Worm (Caenorhabditis elegans): Measurements from ENCODE around the gene Y37D8A.29.

Gene Y37D8A.29

ce11 chrIII:12891580-12891979, at the start of gene Y37D8A.29, which contains the start of gene unc-71:
Y37D8A.29 (minus strand) TSS chrIII:12891680.
unc-71 (minus strand) TSS chrIII:12891738.
- TF ChIP-seq hnd-1 (tag; optimal IDR thresholded peaks at IDR 0.05) = no peak
- no peak for TF ChIP-seq ceh-36 (tag; optimal IDR thresholded peaks at IDR 0.05)

ce11 chrIII:12934417-12934816, 42.9 kb upstream of the Y37D8A.29 start, which contains the start of gene epg-3:
epg-3 (plus strand) TSS chrIII:12934717.
- TF ChIP-seq ceh-13 (GFP tag; optimal IDR thresholded peaks at IDR 0.05) = no peak
- TF ChIP-seq tra-4 (tag; optimal IDR thresholded peaks at IDR 0.05) = no peak
- TF ChIP-seq aly-1 (tag; optimal IDR thresholded peaks at IDR 0.05) = no peak
- no peak for TF ChIP-seq hnd-1 (tag; optimal IDR thresholded peaks at IDR 0.05)
- TF ChIP-seq pes-1 (GFP tag; IDR thresholded peaks at IDR 0.05) = no peak
- TF ChIP-seq hmg-4 (GFP tag; optimal IDR thresholded peaks at IDR 0.05) = no peak
- no peak for TF ChIP-seq B0310.2 (tag; optimal IDR thresholded peaks at IDR 0.05)
- TF ChIP-seq ets-7 (tag; optimal IDR thresholded peaks at IDR 0.05) = no peak
- no peak for TF ChIP-seq tbx-11 (GFP tag; IDR thresholded peaks at IDR 0.05)
- no peak for TF ChIP-seq hmbx-1 (tag; optimal IDR thresholded peaks at IDR 0.05)
- no peak for TF ChIP-seq tbx-37 (GFP tag; conservative IDR thresholded peaks at IDR 0.05)
- TF ChIP-seq ama-1 (optimal IDR thresholded peaks at IDR 0.05) = no peak
- no peak for TF ChIP-seq sea-1 (GFP tag; conservative IDR thresholded peaks at IDR 0.05)
- no peak for TF ChIP-seq flt-1 (GFP tag; IDR thresholded peaks at IDR 0.05)
- TF ChIP-seq scrt-1 (GFP tag; IDR thresholded peaks at IDR 0.05) = no peak

- TF ChIP-seq tbx-11 (GFP tag; IDR thresholded peaks at IDR 0.05) (no peak), aly-1 (tag; optimal IDR thresholded peaks at IDR 0.05) (no peak), ama-1 (optimal IDR thresholded peaks at IDR 0.05) (no peak), ceh-13 (GFP tag; optimal IDR thresholded peaks at IDR 0.05) (no peak)
Observed at ce11 chrIII:12932776-12933175, 41.3 kb upstream of the Y37D8A.29 start.

- TF ChIP-seq pes-1 (GFP tag; IDR thresholded peaks at IDR 0.05) = no peak
- TF ChIP-seq F13C5.2 (tag; optimal IDR thresholded peaks at IDR 0.05) = no peak
- no peak for TF ChIP-seq tbx-37 (GFP tag; conservative IDR thresholded peaks at IDR 0.05)
- no peak for TF ChIP-seq aly-1 (tag; optimal IDR thresholded peaks at IDR 0.05)
- no peak for TF ChIP-seq hnd-1 (tag; optimal IDR thresholded peaks at IDR 0.05)
- no peak for TF ChIP-seq flt-1 (GFP tag; IDR thresholded peaks at IDR 0.05)
- no peak for TF ChIP-seq ceh-36 (tag; optimal IDR thresholded peaks at IDR 0.05)
- no peak for TF ChIP-seq hmbx-1 (tag; optimal IDR thresholded peaks at IDR 0.05)
- no peak for TF ChIP-seq B0310.2 (tag; optimal IDR thresholded peaks at IDR 0.05)
- no peak for TF ChIP-seq tra-4 (tag; optimal IDR thresholded peaks at IDR 0.05)
- no peak for TF ChIP-seq ets-7 (tag; optimal IDR thresholded peaks at IDR 0.05)
- TF ChIP-seq sea-1 (GFP tag; conservative IDR thresholded peaks at IDR 0.05) = no peak
Observed at ce11 chrIII:12931786-12932427, 40.4 kb upstream of the Y37D8A.29 start, which contains the start of gene rbm-7. rbm-7 (minus strand) TSS chrIII:12931867.

ce11 chrIII:12931108-12931507, 39.6 kb upstream of the Y37D8A.29 start:
- TF ChIP-seq tra-4 (tag; optimal IDR thresholded peaks at IDR 0.05) (no peak), tbx-11 (GFP tag; IDR thresholded peaks at IDR 0.05) (no peak), sea-1 (GFP tag; conservative IDR thresholded peaks at IDR 0.05) (no peak), aly-1 (tag; optimal IDR thresholded peaks at IDR 0.05) (no peak)

ce11 chrIII:12929573-12929972, 38.1 kb upstream of the Y37D8A.29 start, which contains the start of gene Y37D8A.19:
Y37D8A.19 (plus strand) TSS chrIII:12929873.
- TF ChIP-seq ama-1 (optimal IDR thresholded peaks at IDR 0.05) (no peak), hnd-1 (tag; optimal IDR thresholded peaks at IDR 0.05) (no peak)

ce11 chrIII:12925947-12926607, 34.6 kb upstream of the Y37D8A.29 start, which contains the start of the genes npp-25 and mrps-10:
npp-25 (minus strand) TSS chrIII:12925997.
mrps-10 (plus strand) TSS chrIII:12926557.
- TF ChIP-seq flt-1 (GFP tag; IDR thresholded peaks at IDR 0.05) = no peak
- TF ChIP-seq F13C5.2 (tag; optimal IDR thresholded peaks at IDR 0.05) = peak; percentile 26

- TF ChIP-seq hnd-1 (tag; optimal IDR thresholded peaks at IDR 0.05) = no peak
- TF ChIP-seq tra-4 (tag; optimal IDR thresholded peaks at IDR 0.05) = no peak
- TF ChIP-seq flt-1 (GFP tag; IDR thresholded peaks at IDR 0.05) = no peak
- no peak for TF ChIP-seq ceh-36 (tag; optimal IDR thresholded peaks at IDR 0.05)
Observed at ce11 chrIII:12920810-12921209, 29.3 kb upstream of the Y37D8A.29 start.

- TF ChIP-seq F13C5.2 (tag; optimal IDR thresholded peaks at IDR 0.05) (no peak), flt-1 (GFP tag; IDR thresholded peaks at IDR 0.05) (no peak), hmg-4 (GFP tag; optimal IDR thresholded peaks at IDR 0.05) (no peak), hmbx-1 (tag; optimal IDR thresholded peaks at IDR 0.05) (no peak), ama-1 (optimal IDR thresholded peaks at IDR 0.05) (no peak)
Observed at ce11 chrIII:12919882-12920281, 28.4 kb upstream of the Y37D8A.29 start.
